Fruit fly (Drosophila melanogaster) whole organism, embryonic: ENCODE results near the gene CG15741.

Experiments
- Ada2b ChIP-seq: fragments of 200-800 bp; sonication (Bioruptor generic); IDR thresholded peaks from 2 replicates; pipeline ENCODE4 v1.3.6; 2022; ENCODE audit warnings: missing biosample characterization, missing genetic modification characterization
- Atf-2 ChIP-seq: fragments of 200-800 bp; sonication (Bioruptor generic); optimal IDR thresholded peaks from 2 replicates; lab custom pipeline; 2016; ENCODE audit warnings: missing biosample characterization, missing genetic modification characterization
- BEAF-32 ChIP-seq: fragments of 200-800 bp; sonication (Bioruptor generic); optimal IDR thresholded peaks from 3 replicates; lab custom pipeline; 2017; ENCODE audit warnings: missing biosample characterization, missing genetic modification characterization, mild to moderate bottlenecking, moderate library complexity, missing genetic modification reagents
- CG1024 ChIP-seq: fragments of 200-800 bp; sonication (Bioruptor generic); IDR thresholded peaks from 2 replicates; pipeline ENCODE4 v1.3.6; 2022; ENCODE audit warnings: missing biosample characterization, missing genetic modification characterization
- CG12071 ChIP-seq: fragments of 200-800 bp; sonication (Bioruptor generic); optimal IDR thresholded peaks from 3 replicates; lab custom pipeline; 2018; ENCODE audit warnings: missing biosample characterization, mild to moderate bottlenecking, missing genetic modification characterization
- CG12299 ChIP-seq: fragments of 200-800 bp; sonication (Bioruptor generic); optimal IDR thresholded peaks from 2 replicates; lab custom pipeline; 2018; ENCODE audit warnings: missing biosample characterization, mild to moderate bottlenecking, missing genetic modification characterization
- CG13296 ChIP-seq: fragments of 200-800 bp; sonication (Bioruptor generic); optimal IDR thresholded peaks from 3 replicates; lab custom pipeline; 2018; ENCODE audit warnings: missing biosample characterization, mild to moderate bottlenecking, missing genetic modification characterization
- CG16863 ChIP-seq: fragments of 200-800 bp; sonication (Bioruptor generic); optimal IDR thresholded peaks from 3 replicates; lab custom pipeline; 2016; ENCODE audit warnings: missing biosample characterization, missing genetic modification characterization
- CG17359 ChIP-seq: fragments of 200-800 bp; sonication (Bioruptor generic); optimal IDR thresholded peaks from 3 replicates; lab custom pipeline; 2018; ENCODE audit warnings: missing biosample characterization, mild to moderate bottlenecking, missing genetic modification characterization, moderate library complexity
- CG2678 ChIP-seq: fragments of 200-800 bp; sonication (Bioruptor generic); optimal IDR thresholded peaks from 3 replicates; lab custom pipeline; 2019; ENCODE audit warnings: missing biosample characterization, mild to moderate bottlenecking, missing genetic modification characterization, moderate library complexity
- CG32767 ChIP-seq: fragments of 200-800 bp; sonication (Bioruptor generic); IDR thresholded peaks from 2 replicates; pipeline ENCODE4 v1.3.6; 2022; ENCODE audit warnings: missing biosample characterization, missing genetic modification characterization
- CG3995 ChIP-seq: fragments of 200-800 bp; sonication (Bioruptor generic); optimal IDR thresholded peaks from 3 replicates; lab custom pipeline; 2016; ENCODE audit warnings: missing biosample characterization, missing genetic modification characterization
- CG5245 ChIP-seq: fragments of 200-800 bp; sonication (Bioruptor generic); optimal IDR thresholded peaks from 3 replicates; lab custom pipeline; 2016; ENCODE audit warnings: missing biosample characterization, missing genetic modification characterization
- CG6254 ChIP-seq: fragments of 200-800 bp; sonication (Bioruptor generic); optimal IDR thresholded peaks from 3 replicates; lab custom pipeline; 2017; ENCODE audit warnings: mild to moderate bottlenecking, missing biosample characterization, missing genetic modification reagents, missing genetic modification characterization
- CG6765 ChIP-seq: fragments of 200-800 bp; sonication (Bioruptor generic); optimal IDR thresholded peaks from 3 replicates; lab custom pipeline; 2017; ENCODE audit warnings: missing biosample characterization, mild to moderate bottlenecking, missing genetic modification characterization
- CG9609 ChIP-seq: fragments of 200-800 bp; sonication (Bioruptor generic); optimal IDR thresholded peaks from 3 replicates; lab custom pipeline; 2016; ENCODE audit warnings: missing biosample characterization, missing genetic modification characterization
- Camta ChIP-seq: fragments of 200-800 bp; sonication (Bioruptor generic); optimal IDR thresholded peaks from 2 replicates; lab custom pipeline; 2016; ENCODE audit warnings: missing biosample characterization, missing genetic modification characterization
- CoRest ChIP-seq: fragments of 200-800 bp; sonication (Bioruptor generic); optimal IDR thresholded peaks from 3 replicates; lab custom pipeline; 2018; ENCODE audit warnings: missing biosample characterization, mild to moderate bottlenecking, missing genetic modification characterization, moderate library complexity
- CrebB ChIP-seq: fragments of 200-800 bp; sonication (Bioruptor generic); optimal IDR thresholded peaks from 3 replicates; lab custom pipeline; 2018; ENCODE audit warnings: missing biosample characterization, mild to moderate bottlenecking, missing genetic modification characterization
- Dbx ChIP-seq: fragments of 200-800 bp; sonication (Bioruptor generic); IDR thresholded peaks from 3 replicates; pipeline ENCODE4 v1.3.6; 2022; ENCODE audit warnings: missing biosample characterization, missing genetic modification characterization
- Doc3 ChIP-seq: fragments of 200-800 bp; sonication (Bioruptor generic); IDR thresholded peaks from 3 replicates; pipeline ENCODE4 v1.3.6; 2022; ENCODE audit warnings: missing biosample characterization, missing genetic modification characterization; ENCODE audit not compliant: partially characterized antibody
- Lim3 ChIP-seq: fragments of 200-800 bp; sonication (Bioruptor generic); IDR thresholded peaks from 2 replicates; pipeline ENCODE4 v1.3.6; 2022; ENCODE audit warnings: missing biosample characterization, missing genetic modification characterization
- Lpt ChIP-seq: fragments of >200 bp; optimal IDR thresholded peaks from 2 replicates; lab custom pipeline; 2018; ENCODE audit warnings: missing biosample characterization, missing genetic modification characterization
- Mad ChIP-seq: fragments of 200-800 bp; sonication (Bioruptor generic); optimal IDR thresholded peaks from 2 replicates; lab custom pipeline; 2016; ENCODE audit warnings: missing biosample characterization, missing genetic modification characterization
- Med ChIP-seq: fragments of 200-800 bp; sonication (Bioruptor generic); peaks from one replicate; lab custom pipeline; 2016; ENCODE audit warnings: missing biosample characterization, missing genetic modification characterization, mild to moderate bottlenecking, inconsistent platforms, moderate library complexity
- NfI ChIP-seq: fragments of 200-800 bp; sonication (Bioruptor generic); optimal IDR thresholded peaks from 3 replicates; lab custom pipeline; 2018; ENCODE audit warnings: missing biosample characterization, mild to moderate bottlenecking, missing genetic modification characterization, moderate library complexity
- Oaz ChIP-seq: fragments of 200-800 bp; sonication (Bioruptor generic); IDR thresholded peaks from 2 replicates; pipeline ENCODE4 v1.3.6; 2022; ENCODE audit warnings: missing biosample characterization, missing genetic modification characterization
- Opbp ChIP-seq: fragments of 200-800 bp; sonication (Bioruptor generic); IDR thresholded peaks from 3 replicates; pipeline ENCODE4 v1.3.6; 2022; ENCODE audit warnings: missing biosample characterization, missing genetic modification characterization; ENCODE audit not compliant: partially characterized antibody
- Ptx1 ChIP-seq: fragments of 200-800 bp; sonication (Bioruptor generic); IDR thresholded peaks from 2 replicates; pipeline ENCODE4 v1.3.6; 2022; ENCODE audit warnings: missing biosample characterization, missing genetic modification characterization
- Rfx ChIP-seq: fragments of 200-800 bp; sonication (Bioruptor generic); IDR thresholded peaks from 2 replicates; pipeline ENCODE4 v1.3.6; 2022; ENCODE audit warnings: missing biosample characterization, missing genetic modification characterization
- aop ChIP-seq: fragments of 200-800 bp; sonication (Bioruptor generic); IDR thresholded peaks from 2 replicates; pipeline ENCODE4 v1.3.6; 2022; ENCODE audit warnings: missing biosample characterization, missing genetic modification characterization
- ash1 ChIP-seq: fragments of 200-800 bp; sonication (Bioruptor generic); optimal IDR thresholded peaks from 2 replicates; lab custom pipeline; 2018; ENCODE audit warnings: missing biosample characterization, mild to moderate bottlenecking, missing genetic modification characterization
- bab2 ChIP-seq: fragments of 200-800 bp; sonication (Bioruptor generic); optimal IDR thresholded peaks from 2 replicates; lab custom pipeline; 2016; ENCODE audit warnings: missing biosample characterization, missing genetic modification characterization
- bigmax ChIP-seq: fragments of 200-800 bp; sonication (Bioruptor generic); optimal IDR thresholded peaks from 2 replicates; lab custom pipeline; 2018; ENCODE audit warnings: missing biosample characterization, mild to moderate bottlenecking, missing genetic modification characterization
- cas ChIP-seq: fragments of 200-800 bp; sonication (Bioruptor generic); IDR thresholded peaks from 2 replicates; pipeline ENCODE4 v1.3.6; 2022; ENCODE audit warnings: missing biosample characterization, missing genetic modification characterization
- caup ChIP-seq: fragments of 200-800 bp; sonication (Bioruptor generic); optimal IDR thresholded peaks from 3 replicates; lab custom pipeline; 2017; ENCODE audit warnings: missing biosample characterization, mild to moderate bottlenecking, missing genetic modification characterization, moderate library complexity; ENCODE audit not compliant: severe bottlenecking
- chm ChIP-seq: fragments of 200-800 bp; sonication (Bioruptor generic); IDR thresholded peaks from 2 replicates; pipeline ENCODE4 v1.3.6; 2022; ENCODE audit warnings: missing biosample characterization, missing genetic modification characterization
- danr ChIP-seq: fragments of 200-800 bp; sonication (Bioruptor generic); IDR thresholded peaks from 2 replicates; pipeline ENCODE4 v1.3.6; 2022; ENCODE audit warnings: missing biosample characterization, missing genetic modification characterization
- dmrt11E ChIP-seq: fragments of 200-800 bp; sonication (Bioruptor generic); optimal IDR thresholded peaks from 3 replicates; lab custom pipeline; 2018; ENCODE audit warnings: missing biosample characterization, mild to moderate bottlenecking, missing genetic modification characterization, moderate library complexity
- hb ChIP-seq: fragments of 200-800 bp; sonication (Bioruptor generic); IDR thresholded peaks from 3 replicates; pipeline ENCODE4 v1.3.6; 2022; ENCODE audit warnings: missing biosample characterization, missing genetic modification characterization; ENCODE audit not compliant: partially characterized antibody
- lilli ChIP-seq: fragments of 200-800 bp; sonication (Bioruptor generic); optimal IDR thresholded peaks from 3 replicates; lab custom pipeline; 2016; ENCODE audit warnings: missing biosample characterization, missing genetic modification characterization
- pfk ChIP-seq: fragments of 200-800 bp; sonication (Bioruptor generic); optimal IDR thresholded peaks from 2 replicates; lab custom pipeline; 2018; ENCODE audit warnings: missing biosample characterization, mild to moderate bottlenecking, missing genetic modification characterization, moderate library complexity
- row ChIP-seq: fragments of 200-800 bp; sonication (Bioruptor generic); IDR thresholded peaks from 3 replicates; pipeline ENCODE4 v1.3.6; 2022; ENCODE audit warnings: missing biosample characterization, missing genetic modification characterization
- schlank ChIP-seq: fragments of 200-800 bp; sonication (Bioruptor generic); optimal IDR thresholded peaks from 2 replicates; lab custom pipeline; 2018; ENCODE audit warnings: missing biosample characterization, mild to moderate bottlenecking, missing genetic modification characterization
- tap ChIP-seq: fragments of 200-800 bp; optimal IDR thresholded peaks from 3 replicates; lab custom pipeline; 2019; ENCODE audit warnings: missing biosample characterization, mild to moderate bottlenecking, missing genetic modification characterization, moderate library complexity
- usp ChIP-seq: fragments of >200 bp; optimal IDR thresholded peaks from 2 replicates; lab custom pipeline; 2017; ENCODE audit warnings: missing biosample characterization, missing genetic modification characterization
- vfl ChIP-seq: fragments of 200-800 bp; sonication (Bioruptor generic); optimal IDR thresholded peaks from 2 replicates; lab custom pipeline; 2016; ENCODE audit warnings: missing biosample characterization, missing genetic modification characterization
- wek ChIP-seq: fragments of 200-800 bp; sonication (Bioruptor generic); optimal IDR thresholded peaks from 3 replicates; lab custom pipeline; 2018; ENCODE audit warnings: missing biosample characterization, mild to moderate bottlenecking, missing genetic modification characterization, moderate library complexity
- zf30C ChIP-seq: fragments of 200-800 bp; sonication (Bioruptor generic); optimal IDR thresholded peaks from 3 replicates; lab custom pipeline; 2018; ENCODE audit warnings: missing biosample characterization, mild to moderate bottlenecking, missing genetic modification characterization

Gene CG15741

dm6 chrX:11857522-11858438, 20.0 kb upstream of the CG15741 start (continued):
- TF ChIP-seq CG1024 (GFP tag; lab: Robert Waterston, UW) (0 out of 2 replicates have a peak, but pooled peaks have one; percentile 40), CG32767 (GFP tag; lab: Robert Waterston, UW) (peak; percentile 51; the same call in 1 of the 2 replicates), Mad (GFP tag; lab: Kevin White, UChicago) (peak; percentile 47), bigmax (GFP tag; lab: Kevin White, UChicago) (no peak), Lpt (GFP tag; lab: Kevin White, UChicago) (no peak), Ptx1 (GFP tag; lab: Robert Waterston, UW) (peak; percentile 89), Camta (GFP tag; lab: Kevin White, UChicago) (peak; percentile 81), row (GFP tag; lab: Robert Waterston, UW) (peak; percentile 79), pfk (GFP tag; lab: Kevin White, UChicago) (no peak), CG6765 (no peak), Med (GFP tag; lab: Kevin White, UChicago) (peak; percentile 97), ash1 (GFP tag; lab: Kevin White, UChicago) (no peak), CG9609 (GFP tag; lab: Kevin White, UChicago) (peak; percentile 11), CG16863 (GFP tag; lab: Kevin White, UChicago) (peak; percentile 35), cas (GFP tag; lab: Robert Waterston, UW) (0 out of 2 replicates have a peak, but pooled peaks have one; percentile 59), wek (no peak), CG12071 (GFP tag; lab: Kevin White, UChicago) (peak; percentile 54), CrebB (peak; percentile 11), chm (GFP tag; lab: Robert Waterston, UW) (peak; percentile 56), Opbp (GFP tag; lab: Robert Waterston, UW) (no peak), danr (peak; percentile 75), hb (no peak), Lim3 (GFP tag; lab: Robert Waterston, UW) (no peak), Doc3 (no peak), CG2678 (tag; lab: Kevin White, UChicago) (peak; percentile 86), CoRest (tag; lab: Kevin White, UChicago) (peak; percentile 72), Atf-2 (GFP tag; lab: Kevin White, UChicago) (peak; percentile 9), CG5245 (GFP tag; lab: Kevin White, UChicago) (peak; percentile 65), CG3995 (GFP tag; lab: Kevin White, UChicago) (no peak), CG13296 (peak; percentile 27), zf30C (GFP tag; lab: Kevin White, UChicago) (peak; percentile 58), schlank (tag; lab: Kevin White, UChicago) (no peak), Dbx (GFP tag; lab: Robert Waterston, UW) (no peak), BEAF-32 (GFP tag; lab: Kevin White, UChicago) (no peak), lilli (GFP tag; lab: Kevin White, UChicago) (peak; percentile 85), vfl (GFP tag; lab: Kevin White, UChicago) (peak; percentile 5), tap (tag; lab: Kevin White, UChicago) (peak; percentile 69), caup (GFP tag; lab: Kevin White, UChicago) (peak; percentile 23), CG12299 (tag; lab: Kevin White, UChicago) (no peak), bab2 (GFP tag; lab: Kevin White, UChicago) (peak; percentile 79), Ada2b (GFP tag; lab: Robert Waterston, UW) (peak; percentile 71), NfI (GFP tag; lab: Kevin White, UChicago) (peak; percentile 60), aop (GFP tag; lab: Robert Waterston, UW) (0 out of 2 replicates have a peak, but pooled peaks have one; percentile 44), Oaz (GFP tag; lab: Robert Waterston, UW) (peak; percentile 70), usp (GFP tag; lab: Kevin White, UChicago) (no peak), dmrt11E (tag; lab: Kevin White, UChicago) (peak; percentile 74), Rfx (GFP tag; lab: Robert Waterston, UW) (peak; percentile 84), CG6254 (GFP tag; lab: Kevin White, UChicago) (peak; percentile 36), CG17359 (tag; lab: Kevin White, UChicago) (peak; percentile 82)
